Fruit fly (Drosophila melanogaster): ENCODE measurements around the gene gzl.

The gzl gene

DNA sequence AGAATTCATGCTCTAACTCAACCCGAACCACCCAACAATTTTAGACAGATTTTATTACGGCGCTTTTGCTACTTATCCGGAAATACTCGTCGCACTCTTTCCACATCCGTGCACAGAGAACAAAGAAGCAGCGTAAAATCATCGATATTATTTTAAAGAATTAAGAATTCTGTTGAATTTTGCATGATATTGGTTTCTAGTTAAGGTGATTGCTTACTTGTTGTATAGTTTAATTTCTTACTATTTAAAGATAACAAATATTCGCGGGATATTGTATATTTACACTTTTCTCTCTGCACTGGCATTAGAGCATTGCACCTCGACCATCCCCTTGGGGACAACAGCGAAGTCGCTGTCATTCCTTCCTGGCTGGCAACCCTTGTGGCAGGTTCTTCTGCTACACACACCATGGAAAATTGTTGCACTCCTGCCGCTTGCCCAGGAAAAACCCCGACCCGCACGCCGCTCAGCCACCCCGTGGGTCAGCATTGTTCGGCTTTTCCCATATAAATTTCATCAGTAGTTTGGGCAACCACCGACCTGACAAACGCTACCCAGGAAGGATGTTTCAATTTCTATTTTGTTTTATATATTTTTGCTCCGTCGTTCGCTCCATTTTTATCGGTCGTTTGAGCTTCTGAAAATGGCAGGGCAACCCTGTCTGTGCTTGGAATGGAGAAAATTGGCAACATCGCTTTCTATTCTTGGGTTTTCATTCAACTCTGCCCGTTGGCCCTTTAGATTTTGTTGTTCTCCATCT lies 45.1 kb downstream of the gzl start (continued):
- TF ChIP-seq croc (GFP tag; conservative IDR thresholded peaks at IDR 0.05) (peak; percentile 58; the same call in 2 of the 3 replicates), CG34224 (GFP tag; IDR thresholded peaks at IDR 0.05; ENCODE audit: partially characterized antibody) (0 out of 3 replicates have a peak, but pooled peaks have one; percentile 13), CG6654 (GFP tag; optimal IDR thresholded peaks at IDR 0.05) (no peak), twi (tag; optimal IDR thresholded peaks at IDR 0.05) (no peak), mam (GFP tag; optimal IDR thresholded peaks at IDR 0.05) (peak; percentile 11), CG17385 (GFP tag; optimal IDR thresholded peaks at IDR 0.05) (peak; percentile 68), salm (tag; optimal IDR thresholded peaks at IDR 0.05) (peak; percentile 44), exex (tag; optimal IDR thresholded peaks at IDR 0.05) (no peak), CG10209 (GFP tag; optimal IDR thresholded peaks at IDR 0.05) (peak; percentile 64), Vsx1 (GFP tag; optimal IDR thresholded peaks at IDR 0.05) (no peak), CG5245 (GFP tag; optimal IDR thresholded peaks at IDR 0.05) (no peak), cwo (GFP tag; optimal IDR thresholded peaks at IDR 0.05) (peak; percentile 54), CG11085 (GFP tag; IDR thresholded peaks at IDR 0.05) (no peak), lola (GFP tag; optimal IDR thresholded peaks at IDR 0.05) (peak in 1 of 3 experiments; percentile 57), Blimp-1 (GFP tag; optimal IDR thresholded peaks at IDR 0.05) (peak; percentile 75), hbn (GFP tag; IDR thresholded peaks at IDR 0.05; ENCODE audit: partially characterized antibody) (no peak), lab (GFP tag; optimal IDR thresholded peaks at IDR 0.05) (peak; percentile 86), nerfin-2 (GFP tag; IDR thresholded peaks at IDR 0.05; ENCODE audit: partially characterized antibody) (no peak), vfl (GFP tag; optimal IDR thresholded peaks at IDR 0.05) (peak; percentile 34)

DNA sequence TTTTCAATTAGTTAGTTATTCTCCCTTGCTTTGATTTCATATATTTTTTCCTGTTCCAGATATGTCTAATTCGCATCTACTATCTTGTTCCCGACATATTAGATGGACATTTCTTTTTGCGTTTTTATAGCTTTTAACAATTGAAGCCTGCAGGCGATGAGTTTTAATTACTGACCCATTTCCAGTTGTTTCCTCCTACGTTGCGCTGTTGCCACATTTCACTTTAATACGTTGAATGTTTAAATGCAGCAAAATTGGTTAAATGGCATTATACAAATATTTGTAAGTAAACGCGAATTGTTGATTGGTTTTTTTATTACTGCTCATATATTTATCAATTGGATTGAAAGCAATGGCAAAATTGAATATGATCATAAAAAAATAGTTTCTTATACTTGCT lies 46.2 kb downstream of the gzl start:
- TF ChIP-seq CG4360 (GFP tag; IDR thresholded peaks at IDR 0.05) (no peak), pfk (GFP tag; optimal IDR thresholded peaks at IDR 0.05) (peak; percentile 6), CG3407 (GFP tag; optimal IDR thresholded peaks at IDR 0.05) (peak; percentile 99)

DNA sequence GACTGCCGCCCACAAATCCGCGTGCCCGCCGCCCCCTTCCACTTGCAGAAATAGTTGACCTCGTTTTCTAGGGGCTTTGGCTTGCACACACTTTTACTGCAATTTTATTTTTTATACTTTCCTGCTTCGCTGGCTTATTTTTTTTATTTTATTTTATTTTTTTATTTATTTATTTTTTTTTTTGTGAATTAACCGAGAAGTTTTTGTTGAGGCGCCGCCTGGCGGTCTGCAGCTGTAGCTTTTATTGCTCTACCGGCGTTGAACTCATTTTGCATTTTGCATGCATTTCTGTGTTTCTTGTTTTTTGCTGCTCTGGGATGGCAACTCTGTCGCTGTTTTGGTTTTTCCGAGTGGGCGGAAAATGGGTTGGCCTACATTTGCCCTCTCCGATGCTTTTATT lies 47.0 kb downstream of the gzl start:
- TF ChIP-seq sisA (GFP tag; IDR thresholded peaks at IDR 0.05) (no peak), dan (GFP tag; IDR thresholded peaks at IDR 0.05) (no peak), CG17359 (tag; optimal IDR thresholded peaks at IDR 0.05) (no peak), CTCF (GFP tag; optimal IDR thresholded peaks at IDR 0.05) (peak; percentile 80), CG3995 (GFP tag; optimal IDR thresholded peaks at IDR 0.05) (no peak), ac (GFP tag; optimal IDR thresholded peaks at IDR 0.05) (no peak), ERR (GFP tag; optimal IDR thresholded peaks at IDR 0.05) (no peak), Scr (GFP tag; IDR thresholded peaks at IDR 0.05; ENCODE audit: partially characterized antibody) (no peak), Drgx (GFP tag; IDR thresholded peaks at IDR 0.05) (peak; percentile 60), CG15601 (tag; optimal IDR thresholded peaks at IDR 0.05) (no peak), CG32772 (GFP tag; IDR thresholded peaks at IDR 0.05) (no peak), CG7556 (GFP tag; optimal IDR thresholded peaks at IDR 0.05) (no peak), CG10462 (GFP tag; optimal IDR thresholded peaks at IDR 0.05) (no peak)

DNA sequence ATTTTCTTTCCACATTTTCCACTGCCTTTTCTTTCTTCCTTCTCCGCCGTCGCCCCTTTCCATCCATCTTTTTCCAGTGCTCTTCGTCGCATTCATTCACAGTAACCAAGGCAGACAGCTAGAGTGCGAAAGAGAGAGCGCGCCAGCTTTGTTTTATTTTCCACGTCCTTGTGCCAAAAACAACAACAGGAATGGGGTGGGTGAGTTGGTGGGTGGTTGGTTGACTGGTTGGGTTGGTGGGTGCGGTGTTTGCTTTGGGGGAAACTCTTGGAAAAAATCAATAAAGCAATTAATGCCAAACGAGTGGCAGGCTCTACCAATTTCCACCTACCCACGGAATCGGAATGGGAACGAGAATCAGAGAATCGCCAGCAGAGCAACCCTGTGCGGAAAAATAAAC lies 47.5 kb downstream of the gzl start:
- peak; percentile 93 for TF ChIP-seq pros (GFP tag; optimal IDR thresholded peaks at IDR 0.05)
- peak; percentile 74 for TF ChIP-seq nerfin-1 (tag; optimal IDR thresholded peaks at IDR 0.05)
- TF ChIP-seq Hey (tag; optimal IDR thresholded peaks at IDR 0.05), result peak; percentile 73
- TF ChIP-seq kni (GFP tag; optimal IDR thresholded peaks at IDR 0.05), result peak; percentile 34
- TF ChIP-seq CG9876 (GFP tag; optimal IDR thresholded peaks at IDR 0.05), result no peak
- peak; percentile 1 for TF ChIP-seq Hand (GFP tag; optimal IDR thresholded peaks at IDR 0.05)
- 0 out of 4 replicates have a peak, but pooled peaks have one; percentile 72 for TF ChIP-seq chinmo (GFP tag; IDR thresholded peaks at IDR 0.05; ENCODE audit: partially characterized antibody)
- peak; percentile 8 for TF ChIP-seq gsb-n (tag; optimal IDR thresholded peaks at IDR 0.05)
- TF ChIP-seq YL-1 (GFP tag; optimal IDR thresholded peaks at IDR 0.05), result no peak
- TF ChIP-seq lab (GFP tag; optimal IDR thresholded peaks at IDR 0.05), result peak; percentile 9
- peak; percentile 47 for TF ChIP-seq Med (GFP tag)
- TF ChIP-seq trem (tag; optimal IDR thresholded peaks at IDR 0.05), result no peak
